Fruit fly (Drosophila melanogaster) whole organism, embryonic: Measurements from ENCODE around the gene GlcAT-P.

Experiments
- Antp ChIP-seq: fragments of 200-800 bp; sonication (Bioruptor generic); optimal IDR thresholded peaks from 3 replicates; lab custom pipeline; 2016; ENCODE audit warnings: missing biosample characterization, missing genetic modification characterization
- Asciz ChIP-seq: fragments of 200-800 bp; sonication (Bioruptor generic); optimal IDR thresholded peaks from 2 replicates; lab custom pipeline; 2017; ENCODE audit warnings: missing biosample characterization, mild to moderate bottlenecking, missing genetic modification characterization, missing genetic modification reagents
- CG10543 ChIP-seq: fragments of 200-800 bp; sonication (Bioruptor generic); optimal IDR thresholded peaks from 3 replicates; lab custom pipeline; 2017; ENCODE audit warnings: missing biosample characterization, mild to moderate bottlenecking, missing genetic modification characterization, moderate library complexity
- CG11723 ChIP-seq: fragments of 200-800 bp; sonication (Bioruptor generic); optimal IDR thresholded peaks from 2 replicates; lab custom pipeline; 2017; ENCODE audit warnings: missing biosample characterization, mild to moderate bottlenecking, missing genetic modification characterization
- CG12769 ChIP-seq: fragments of 200-800 bp; sonication (Bioruptor generic); optimal IDR thresholded peaks from 2 replicates; lab custom pipeline; 2019; ENCODE audit warnings: missing biosample characterization, mild to moderate bottlenecking, missing genetic modification characterization, moderate library complexity
- CG13287 ChIP-seq: fragments of 200-800 bp; sonication (Bioruptor generic); IDR thresholded peaks from 2 replicates; pipeline ENCODE4 v1.3.6; 2022; ENCODE audit warnings: missing biosample characterization, missing genetic modification characterization; ENCODE audit not compliant: partially characterized antibody
- CG16815 ChIP-seq: fragments of 200-800 bp; sonication (Bioruptor generic); optimal IDR thresholded peaks from 3 replicates; lab custom pipeline; 2017; ENCODE audit warnings: missing biosample characterization, mild to moderate bottlenecking, missing genetic modification characterization
- CG2712 ChIP-seq: fragments of 200-800 bp; optimal IDR thresholded peaks from 3 replicates; lab custom pipeline; 2019; ENCODE audit warnings: missing biosample characterization, mild to moderate bottlenecking, missing genetic modification characterization, moderate library complexity
- CG31388 ChIP-seq: fragments of 200-800 bp; sonication (Bioruptor generic); optimal IDR thresholded peaks from 2 replicates; lab custom pipeline; 2016; ENCODE audit warnings: missing biosample characterization, missing genetic modification characterization
- CG3407 ChIP-seq: fragments of 200-800 bp; sonication (Bioruptor generic); optimal IDR thresholded peaks from 2 replicates; lab custom pipeline; 2018; ENCODE audit warnings: missing biosample characterization, mild to moderate bottlenecking, missing genetic modification characterization
- CG34376 ChIP-seq: fragments of 200-800 bp; sonication (Bioruptor generic); optimal IDR thresholded peaks from 2 replicates; lab custom pipeline; 2018; ENCODE audit warnings: missing biosample characterization, mild to moderate bottlenecking, missing genetic modification characterization
- CG4328 ChIP-seq: fragments of 200-800 bp; sonication (Bioruptor generic); optimal IDR thresholded peaks from 3 replicates; lab custom pipeline; 2017; ENCODE audit warnings: missing biosample characterization, missing genetic modification reagents, missing genetic modification characterization
- CG5180 ChIP-seq: fragments of 200-800 bp; sonication (Bioruptor generic); optimal IDR thresholded peaks from 3 replicates; lab custom pipeline; 2017; ENCODE audit warnings: missing biosample characterization, missing genetic modification characterization, mild to moderate bottlenecking, moderate library complexity, missing genetic modification reagents
- CG6854 ChIP-seq: fragments of 200-800 bp; sonication (Bioruptor generic); optimal IDR thresholded peaks from 3 replicates; lab custom pipeline; 2017; ENCODE audit warnings: missing biosample characterization, mild to moderate bottlenecking, missing genetic modification characterization
- CG8290 ChIP-seq, 3 experiments: fragments of 200-800 bp; sonication (Bioruptor generic); optimal IDR thresholded peaks; 2 replicates each; lab custom pipeline; 2016 to 2019; ENCODE audit warnings: missing biosample characterization in 3 of 3, missing genetic modification characterization in 3 of 3, mild to moderate bottlenecking in 2 of 3, moderate library complexity in 1 of 3
- CG8359 ChIP-seq: fragments of 200-800 bp; sonication (Bioruptor generic); optimal IDR thresholded peaks from 2 replicates; lab custom pipeline; 2017; ENCODE audit warnings: missing biosample characterization, mild to moderate bottlenecking, missing genetic modification characterization, borderline replicate concordance
- Dad ChIP-seq: fragments of 200-800 bp; sonication (Bioruptor generic); optimal IDR thresholded peaks from 3 replicates; lab custom pipeline; 2016; ENCODE audit warnings: missing biosample characterization, missing genetic modification characterization
- Dbx ChIP-seq: fragments of 200-800 bp; sonication (Bioruptor generic); IDR thresholded peaks from 3 replicates; pipeline ENCODE4 v1.3.6; 2022; ENCODE audit warnings: missing biosample characterization, missing genetic modification characterization
- Deaf1 ChIP-seq: fragments of 200-800 bp; optimal IDR thresholded peaks from 3 replicates; lab custom pipeline; 2019; ENCODE audit warnings: missing biosample characterization, mild to moderate bottlenecking, missing genetic modification characterization, moderate library complexity
- Drgx ChIP-seq: fragments of 200-800 bp; sonication (Bioruptor generic); IDR thresholded peaks from 2 replicates; pipeline ENCODE4 v1.3.6; 2022; ENCODE audit warnings: missing biosample characterization, missing genetic modification characterization
- HmgD ChIP-seq: fragments of 200-800 bp; sonication (Bioruptor generic); optimal IDR thresholded peaks from 3 replicates; lab custom pipeline; 2016; ENCODE audit warnings: missing biosample characterization, missing genetic modification characterization
- Neu2 ChIP-seq: fragments of 200-800 bp; sonication (Bioruptor generic); optimal IDR thresholded peaks from 3 replicates; lab custom pipeline; 2016; ENCODE audit warnings: missing biosample characterization, missing genetic modification characterization, borderline replicate concordance
- Sox102F ChIP-seq: fragments of 200-800 bp; sonication (Bioruptor generic); optimal IDR thresholded peaks from 2 replicates; lab custom pipeline; 2018; ENCODE audit warnings: missing biosample characterization, mild to moderate bottlenecking, missing genetic modification characterization, moderate library complexity
- Trl ChIP-seq, 3 experiments: fragments of >200 bp in 2 of 3; fragments of 200-800 bp in 1 of 3; sonication (Bioruptor generic) in 1 of 3; optimal IDR thresholded peaks; 2 replicates in 1 of 3; 3 replicates in 2 of 3; lab custom pipeline; 2016 to 2017; ENCODE audit warnings: missing biosample characterization in 1 of 3, missing genetic modification characterization in 1 of 3
- al ChIP-seq: fragments of 200-800 bp; sonication (Bioruptor generic); IDR thresholded peaks from 2 replicates; pipeline ENCODE4 v1.3.6; 2022; ENCODE audit warnings: missing biosample characterization, missing genetic modification characterization
- az2 ChIP-seq: fragments of 200-800 bp; sonication (Bioruptor generic); optimal IDR thresholded peaks from 3 replicates; lab custom pipeline; 2016; ENCODE audit warnings: missing biosample characterization, missing genetic modification characterization
- bsh ChIP-seq, 2 experiments: fragments of 200-800 bp; sonication (Bioruptor generic); optimal IDR thresholded peaks; 2 replicates each; lab custom pipeline; 2017 to 2018; ENCODE audit warnings: mild to moderate bottlenecking in 2 of 2, missing biosample characterization in 2 of 2, missing genetic modification characterization in 2 of 2, moderate library complexity in 1 of 2
- cas ChIP-seq: fragments of 200-800 bp; sonication (Bioruptor generic); IDR thresholded peaks from 2 replicates; pipeline ENCODE4 v1.3.6; 2022; ENCODE audit warnings: missing biosample characterization, missing genetic modification characterization
- corto ChIP-seq: fragments of 200-800 bp; sonication (Bioruptor generic); optimal IDR thresholded peaks from 2 replicates; lab custom pipeline; 2016; ENCODE audit warnings: missing biosample characterization, mild to moderate bottlenecking, missing genetic modification characterization, moderate library complexity
- dm ChIP-seq: fragments of 200-800 bp; sonication (Bioruptor generic); optimal IDR thresholded peaks from 3 replicates; lab custom pipeline; 2016; ENCODE audit warnings: missing biosample characterization, missing genetic modification characterization
- grau ChIP-seq: fragments of 200-800 bp; optimal IDR thresholded peaks from 3 replicates; lab custom pipeline; 2019; ENCODE audit warnings: missing biosample characterization, mild to moderate bottlenecking, missing genetic modification characterization, moderate library complexity
- gro ChIP-seq: fragments of 200-800 bp; sonication (Bioruptor generic); optimal IDR thresholded peaks from 2 replicates; lab custom pipeline; 2016; ENCODE audit warnings: missing biosample characterization, missing genetic modification characterization
- hbn ChIP-seq: fragments of 200-800 bp; sonication (Bioruptor generic); IDR thresholded peaks from 2 replicates; pipeline ENCODE4 v1.3.6; 2022; ENCODE audit warnings: missing biosample characterization, missing genetic modification characterization; ENCODE audit not compliant: partially characterized antibody
- her ChIP-seq: fragments of 200-800 bp; sonication (Bioruptor generic); optimal IDR thresholded peaks from 2 replicates; lab custom pipeline; 2016; ENCODE audit warnings: missing biosample characterization, missing genetic modification characterization
- insv ChIP-seq, 2 experiments: fragments of 200-800 bp; sonication (Bioruptor generic); optimal IDR thresholded peaks; 3 replicates each; lab custom pipeline; 2016 to 2018; ENCODE audit warnings: missing biosample characterization in 2 of 2, missing genetic modification characterization in 2 of 2
- lab ChIP-seq: fragments of 200-800 bp; sonication (Bioruptor generic); optimal IDR thresholded peaks from 3 replicates; lab custom pipeline; 2017; ENCODE audit warnings: missing biosample characterization, missing genetic modification characterization, mild to moderate bottlenecking, moderate library complexity, missing genetic modification reagents
- mirr ChIP-seq: fragments of 200-800 bp; sonication (Bioruptor generic); optimal IDR thresholded peaks from 3 replicates; lab custom pipeline; 2018; ENCODE audit warnings: missing biosample characterization, mild to moderate bottlenecking, missing genetic modification characterization
- oc ChIP-seq: fragments of 200-800 bp; sonication (Bioruptor generic); optimal IDR thresholded peaks from 2 replicates; lab custom pipeline; 2018; ENCODE audit warnings: missing biosample characterization, mild to moderate bottlenecking, missing genetic modification characterization, moderate library complexity
- scrt ChIP-seq: fragments of 200-800 bp; sonication (Bioruptor generic); optimal IDR thresholded peaks from 2 replicates; lab custom pipeline; 2018; ENCODE audit warnings: missing biosample characterization, mild to moderate bottlenecking, missing genetic modification characterization, moderate library complexity
- sd ChIP-seq: fragments of 200-800 bp; sonication (Bioruptor generic); optimal IDR thresholded peaks from 3 replicates; lab custom pipeline; 2018; ENCODE audit warnings: missing biosample characterization, mild to moderate bottlenecking, missing genetic modification characterization, moderate library complexity
- sqz ChIP-seq: fragments of 200-800 bp; sonication (Bioruptor generic); optimal IDR thresholded peaks from 3 replicates; lab custom pipeline; 2018; ENCODE audit warnings: missing biosample characterization, mild to moderate bottlenecking, missing genetic modification characterization
- sr ChIP-seq: fragments of 200-800 bp; sonication (Bioruptor generic); IDR thresholded peaks from 3 replicates; pipeline ENCODE4 v1.3.6; 2022; ENCODE audit warnings: missing biosample characterization, missing genetic modification characterization
- sug ChIP-seq: fragments of 200-800 bp; optimal IDR thresholded peaks from 2 replicates; lab custom pipeline; 2019; ENCODE audit warnings: missing biosample characterization, mild to moderate bottlenecking, missing genetic modification characterization, moderate library complexity
- toy ChIP-seq: fragments of 200-800 bp; sonication (Bioruptor generic); IDR thresholded peaks from 2 replicates; pipeline ENCODE4 v1.3.6; 2022; ENCODE audit warnings: missing biosample characterization, missing genetic modification characterization
- wek ChIP-seq: fragments of 200-800 bp; sonication (Bioruptor generic); optimal IDR thresholded peaks from 3 replicates; lab custom pipeline; 2018; ENCODE audit warnings: missing biosample characterization, mild to moderate bottlenecking, missing genetic modification characterization, moderate library complexity
- zen ChIP-seq: fragments of 200-800 bp; sonication (Bioruptor generic); optimal IDR thresholded peaks from 3 replicates; lab custom pipeline; 2018; ENCODE audit warnings: missing biosample characterization, mild to moderate bottlenecking, missing genetic modification characterization, moderate library complexity

The GlcAT-P gene

DNA sequence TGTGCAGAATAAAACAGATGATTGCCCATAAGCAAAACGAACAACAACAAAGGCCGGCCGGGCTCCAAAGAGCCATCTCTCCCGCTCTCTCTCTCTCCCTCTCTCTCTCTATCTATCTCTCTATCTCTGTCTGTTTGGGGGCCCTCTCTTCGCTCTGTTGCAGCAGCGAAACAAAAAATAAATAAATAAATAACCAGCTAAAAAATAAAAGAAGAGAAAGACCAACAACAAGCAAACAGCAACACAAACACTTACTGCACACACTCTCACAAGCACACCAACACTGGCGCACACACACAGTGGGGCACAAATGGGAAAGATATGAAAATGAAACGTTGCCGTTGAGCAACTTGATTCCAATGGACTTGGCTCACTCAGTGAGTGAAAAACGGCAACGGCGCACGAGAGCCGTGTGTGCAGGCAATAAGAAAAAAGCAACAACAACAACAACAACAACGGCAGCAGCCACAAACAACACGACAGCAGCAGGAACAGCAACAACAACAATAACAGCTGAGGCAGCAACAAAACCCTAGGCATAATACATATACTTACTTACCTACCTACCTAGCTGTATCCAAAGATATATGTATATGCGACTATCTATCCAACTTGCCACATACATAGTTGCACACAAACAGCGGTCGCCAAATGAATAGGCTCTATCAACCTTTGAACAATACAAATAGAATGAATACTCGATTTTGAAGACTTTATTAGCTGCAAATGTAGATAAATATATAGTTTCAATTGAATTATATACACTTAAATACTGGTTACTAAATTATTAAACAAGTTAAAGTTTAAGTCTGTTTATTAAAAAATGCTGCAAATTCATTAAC lies 48.9 kb upstream of the GlcAT-P start (continued):
- TF ChIP-seq Trl (optimal IDR thresholded peaks at IDR 0.05; lab: Kevin White, UChicago) (peak; percentile 90), Trl (GFP tag; optimal IDR thresholded peaks at IDR 0.05; lab: Kevin White, UChicago) (peak; percentile 23), Asciz (no peak), her (GFP tag; lab: Kevin White, UChicago) (peak; percentile 15), corto (GFP tag; lab: Kevin White, UChicago) (peak; percentile 87), Drgx (GFP tag; lab: Robert Waterston, UW) (peak; percentile 98), dm (peak; percentile 19), HmgD (GFP tag; lab: Kevin White, UChicago) (peak; percentile 45), toy (GFP tag; lab: Robert Waterston, UW) (no peak), sr (no peak), gro (GFP tag; lab: Kevin White, UChicago) (no peak), az2 (GFP tag; lab: Kevin White, UChicago) (peak; percentile 8), mirr (peak; percentile 18), Deaf1 (tag; lab: Kevin White, UChicago) (peak; percentile 8), scrt (GFP tag; lab: Kevin White, UChicago) (peak; percentile 18), CG6854 (peak; percentile 26), sd (tag; lab: Kevin White, UChicago) (peak; percentile 9), Neu2 (GFP tag; lab: Kevin White, UChicago) (no peak), lab (peak; percentile 69), CG10543 (GFP tag; lab: Kevin White, UChicago) (peak; percentile 40), cas (no peak), oc (tag; lab: Kevin White, UChicago) (peak; percentile 20), CG8359 (no peak), CG12769 (tag; lab: Kevin White, UChicago) (peak; percentile 4), CG5180 (GFP tag; lab: Kevin White, UChicago) (peak; percentile 23), sqz (GFP tag; lab: Kevin White, UChicago) (peak; percentile 55), Sox102F (GFP tag; lab: Kevin White, UChicago) (peak; percentile 26), CG13287 (GFP tag; lab: Robert Waterston, UW) (peak; percentile 37; the same call in 1 of the 2 replicates), Dbx (0 out of 3 replicates have a peak, but pooled peaks have one; percentile 43), grau (tag; lab: Kevin White, UChicago) (peak; percentile 7), hbn (peak; percentile 27; the same call in 1 of the 2 replicates), CG34376 (GFP tag; lab: Kevin White, UChicago) (peak; percentile 17), bsh (GFP tag; optimal IDR thresholded peaks at IDR 0.05; lab: Kevin White, UChicago) (peak in 1 of 2 experiments; percentile 100), CG11723 (no peak), CG31388 (no peak), al (GFP tag; lab: Robert Waterston, UW) (no peak), CG4328 (peak; percentile 2), CG8290 (GFP tag; optimal IDR thresholded peaks at IDR 0.05; lab: Kevin White, UChicago) (peak; percentile 25), CG8290 (tag; optimal IDR thresholded peaks at IDR 0.05; lab: Kevin White, UChicago) (no peak), CG3407 (peak; percentile 100), CG16815 (GFP tag; lab: Kevin White, UChicago) (no peak), sug (tag; lab: Kevin White, UChicago) (peak; percentile 71), Dad (no peak), wek (no peak), Antp (GFP tag; lab: Kevin White, UChicago) (no peak), zen (tag; lab: Kevin White, UChicago) (peak; percentile 30), insv (GFP tag; optimal IDR thresholded peaks at IDR 0.05; lab: Kevin White, UChicago) (peak in 1 of 2 experiments; percentile 62), CG2712 (tag; lab: Kevin White, UChicago) (peak; percentile 45)
